Worm (Caenorhabditis elegans) whole organism, L4 larva: ENCODE measurements around the gene Y119D3B.12.

Experiments used
- F37D6.2 ChIP-seq: sonication (generic microtip); optimal IDR thresholded peaks from 2 replicates; lab custom pipeline; 2016; ENCODE audit warnings: mild to moderate bottlenecking, missing genetic modification characterization, missing compliant biosample characterization
- T20F7.1 ChIP-seq: fragments of 200-800 bp; sonication (Bioruptor generic); optimal IDR thresholded peaks from 2 replicates; lab custom pipeline; 2018; ENCODE audit warnings: mild to moderate bottlenecking, missing genetic modification characterization, missing compliant biosample characterization
- Y5F2A.4 ChIP-seq: fragments of 200-800 bp; sonication (Bioruptor generic); optimal IDR thresholded peaks from 2 replicates; lab custom pipeline; 2018; ENCODE audit warnings: mild to moderate bottlenecking, missing genetic modification characterization, missing compliant biosample characterization
- aly-2 ChIP-seq: sonication (generic microtip); optimal IDR thresholded peaks from 2 replicates; lab custom pipeline; 2018; ENCODE audit warnings: missing biosample characterization, missing genetic modification characterization
- ama-1 ChIP-seq: fragments of 150-350 bp; optimal IDR thresholded peaks from 2 replicates; lab custom pipeline; 2014; ENCODE audit warnings: inconsistent platforms, mixed read lengths
- arid-1 ChIP-seq: fragments of 200-800 bp; sonication (Bioruptor generic); conservative IDR thresholded peaks from 2 replicates; pipeline ENCODE4 v1.3.6; 2022; ENCODE audit warnings: missing genetic modification reagents, missing genetic modification characterization, missing compliant biosample characterization
- ceh-20 ChIP-seq: fragments of 200-800 bp; sonication (Bioruptor generic); IDR thresholded peaks from 2 replicates; pipeline ENCODE4 v1.3.6; 2022; ENCODE audit warnings: missing genetic modification reagents, missing genetic modification characterization, missing compliant biosample characterization
- ceh-44 ChIP-seq: fragments of 200-800 bp; sonication (Bioruptor generic); IDR thresholded peaks from 2 replicates; pipeline ENCODE4 v1.3.6; 2022; ENCODE audit warnings: missing genetic modification reagents, missing genetic modification characterization, missing compliant biosample characterization
- daf-12 ChIP-seq: fragments of 150-350 bp; optimal IDR thresholded peaks from 2 replicates; lab custom pipeline; 2014; ENCODE audit warnings: missing biosample characterization, missing genetic modification reagents, missing genetic modification characterization
- daf-16 ChIP-seq, 3 experiments: sonication (generic microtip); optimal IDR thresholded peaks; 2 replicates each; lab custom pipeline; 2016 to 2017; ENCODE audit warnings: missing genetic modification characterization in 3 of 3, missing genetic modification reagents in 3 of 3, mild to moderate bottlenecking in 2 of 3, missing compliant biosample characterization in 2 of 3, missing biosample characterization in 1 of 3, moderate library complexity in 1 of 3
- daf-19 ChIP-seq: fragments of 200-800 bp; sonication (Bioruptor generic); conservative IDR thresholded peaks from 2 replicates; pipeline ENCODE4 v1.3.6; 2022; ENCODE audit warnings: missing genetic modification characterization, missing compliant biosample characterization
- dmd-6 ChIP-seq: fragments of 200-800 bp; sonication (Bioruptor generic); IDR thresholded peaks from 2 replicates; pipeline ENCODE4 v1.3.6; 2022; ENCODE audit warnings: missing genetic modification reagents, missing genetic modification characterization, missing compliant biosample characterization
- dmd-8 ChIP-seq: fragments of 200-800 bp; sonication (Bioruptor generic); IDR thresholded peaks from 2 replicates; pipeline ENCODE4 v1.3.6; 2022; ENCODE audit warnings: missing genetic modification characterization, missing compliant biosample characterization
- dve-1 ChIP-seq: sonication (generic microtip); optimal IDR thresholded peaks from 2 replicates; lab custom pipeline; 2017; ENCODE audit warnings: antibody characterized with exemption, mild to moderate bottlenecking, missing genetic modification characterization, missing compliant biosample characterization; ENCODE audit not compliant: insufficient read depth
- egl-43 ChIP-seq: fragments of 200-800 bp; sonication (Bioruptor generic); IDR thresholded peaks from 2 replicates; pipeline ENCODE4 v1.3.6; 2022; ENCODE audit warnings: missing genetic modification reagents, missing genetic modification characterization, missing compliant biosample characterization
- fos-1 ChIP-seq: fragments of 150-350 bp; optimal IDR thresholded peaks from 2 replicates; lab custom pipeline; 2014; ENCODE audit warnings: missing biosample characterization, missing genetic modification characterization
- hif-1 ChIP-seq, 2 experiments: sonication (generic microtip); optimal IDR thresholded peaks; 2 replicates each; lab custom pipeline; 2016 to 2017; ENCODE audit warnings: missing compliant biosample characterization in 2 of 2, missing genetic modification characterization in 2 of 2, missing genetic modification reagents in 2 of 2, missing genotype in 2 of 2, mild to moderate bottlenecking in 1 of 2
- hmg-1.1 ChIP-seq: fragments of 200-800 bp; sonication (Bioruptor generic); IDR thresholded peaks from 2 replicates; pipeline ENCODE4 v1.3.6; 2022; ENCODE audit warnings: missing genetic modification reagents, missing genetic modification characterization, missing compliant biosample characterization
- lim-7 ChIP-seq: fragments of 200-800 bp; sonication (Bioruptor generic); IDR thresholded peaks from 2 replicates; pipeline ENCODE4 v1.3.6; 2022; ENCODE audit warnings: missing genetic modification characterization, missing compliant biosample characterization
- lin-29 ChIP-seq: fragments of 200-800 bp; sonication (Bioruptor generic); IDR thresholded peaks from 2 replicates; pipeline ENCODE4 v1.3.6; 2022; ENCODE audit warnings: missing genetic modification reagents, missing genetic modification characterization, missing compliant biosample characterization
- lin-38 ChIP-seq: fragments of 200-800 bp; sonication (Bioruptor generic); IDR thresholded peaks from 2 replicates; pipeline ENCODE4 v1.3.6; 2022; ENCODE audit warnings: missing genetic modification reagents, missing genetic modification characterization, missing compliant biosample characterization
- lir-3 ChIP-seq: sonication (generic microtip); optimal IDR thresholded peaks from 2 replicates; lab custom pipeline; 2016; ENCODE audit warnings: mild to moderate bottlenecking, missing genetic modification characterization, missing compliant biosample characterization
- lsy-2 ChIP-seq, 2 experiments: fragments of 150-350 bp in 1 of 2; sonication (generic microtip) in 1 of 2; optimal IDR thresholded peaks; 2 replicates each; lab custom pipeline; 2014 to 2017; ENCODE audit warnings: missing biosample characterization in 2 of 2, missing genetic modification characterization in 2 of 2
- madf-9 ChIP-seq: fragments of 200-800 bp; sonication (Bioruptor generic); conservative IDR thresholded peaks from 2 replicates; pipeline ENCODE4 v1.3.6; 2022; ENCODE audit warnings: missing genetic modification reagents, missing genetic modification characterization, missing compliant biosample characterization
- mdt-29 ChIP-seq: fragments of 200-800 bp; sonication (Bioruptor generic); IDR thresholded peaks from 2 replicates; pipeline ENCODE4 v1.3.6; 2022; ENCODE audit warnings: missing genetic modification reagents, missing genetic modification characterization, missing compliant biosample characterization
- mes-2 ChIP-seq: sonication (generic microtip); optimal IDR thresholded peaks from 2 replicates; lab custom pipeline; 2016; ENCODE audit warnings: missing genotype, mild to moderate bottlenecking, missing genetic modification characterization, missing compliant biosample characterization; ENCODE audit not compliant: poor library complexity, severe bottlenecking
- mxl-2 ChIP-seq: fragments of 200-800 bp; sonication (Bioruptor generic); conservative IDR thresholded peaks from 2 replicates; pipeline ENCODE4 v1.3.6; 2022; ENCODE audit warnings: missing genetic modification reagents, missing genetic modification characterization, missing compliant biosample characterization
- nhr-11 ChIP-seq: fragments of 150-350 bp; optimal IDR thresholded peaks from 2 replicates; lab custom pipeline; 2014; ENCODE audit warnings: missing biosample characterization, missing genetic modification characterization
- nhr-42 ChIP-seq: fragments of 200-800 bp; sonication (Bioruptor generic); IDR thresholded peaks from 2 replicates; pipeline ENCODE4 v1.3.6; 2022; ENCODE audit warnings: missing genetic modification characterization, missing compliant biosample characterization
- nhr-76 ChIP-seq: fragments of 150-350 bp; optimal IDR thresholded peaks from 2 replicates; lab custom pipeline; 2014; ENCODE audit warnings: missing biosample characterization, missing genetic modification characterization
- nhr-77 ChIP-seq: fragments of 150-350 bp; optimal IDR thresholded peaks from 2 replicates; lab custom pipeline; 2014; ENCODE audit warnings: missing biosample characterization, missing genetic modification characterization
- pha-4 ChIP-seq, 2 experiments: fragments of 150-350 bp in 1 of 2; fragments of 200-800 bp in 1 of 2; sonication (Bioruptor generic) in 1 of 2; IDR thresholded peaks in 1 of 2; optimal IDR thresholded peaks in 1 of 2; 2 replicates each; pipeline versions ENCODE4 v1.3.6 to Lab custom; 2014 to 2022; ENCODE audit warnings: missing genetic modification characterization in 2 of 2, missing genetic modification reagents in 2 of 2, missing biosample characterization in 1 of 2, missing compliant biosample characterization in 1 of 2
- php-3 ChIP-seq: fragments of 200-800 bp; sonication (Bioruptor generic); IDR thresholded peaks from 2 replicates; pipeline ENCODE4 v1.3.6; 2022; ENCODE audit warnings: missing genetic modification reagents, missing genetic modification characterization, missing compliant biosample characterization
- pqm-1 ChIP-seq: sonication (generic microtip); optimal IDR thresholded peaks from 2 replicates; lab custom pipeline; 2017; ENCODE audit warnings: missing biosample characterization, missing genetic modification characterization
- rbr-2 ChIP-seq: sonication (generic microtip); optimal IDR thresholded peaks from 2 replicates; lab custom pipeline; 2016; ENCODE audit warnings: missing genotype, missing genetic modification characterization, missing compliant biosample characterization
- skn-1 ChIP-seq: fragments of 150-350 bp; optimal IDR thresholded peaks from 2 replicates; lab custom pipeline; 2014; ENCODE audit warnings: missing biosample characterization, missing genetic modification characterization
- snpc-1.2 ChIP-seq: fragments of 200-800 bp; sonication (Bioruptor generic); IDR thresholded peaks from 2 replicates; pipeline ENCODE4 v1.3.6; 2022; ENCODE audit warnings: missing genetic modification reagents, missing genetic modification characterization, missing compliant biosample characterization
- spr-1 ChIP-seq: sonication (generic microtip); optimal IDR thresholded peaks from 2 replicates; lab custom pipeline; 2016; ENCODE audit warnings: mild to moderate bottlenecking, missing genetic modification characterization, missing compliant biosample characterization
- spr-3 ChIP-seq: fragments of 200-800 bp; sonication (Bioruptor generic); optimal IDR thresholded peaks from 2 replicates; lab custom pipeline; 2018; ENCODE audit warnings: mild to moderate bottlenecking, missing genetic modification characterization, missing compliant biosample characterization
- unc-62 ChIP-seq, 3 experiments: fragments of 150-350 bp in 1 of 3; sonication (generic microtip); optimal IDR thresholded peaks in 2 of 3; peaks in 1 of 3; 1 replicate in 1 of 3; 2 replicates in 2 of 3; lab custom pipeline; 2014 to 2017; ENCODE audit warnings: missing biosample characterization in 3 of 3, missing genetic modification characterization in 3 of 3, missing genetic modification reagents in 3 of 3, missing genotype in 1 of 3
- vab-7 ChIP-seq: fragments of 200-800 bp; sonication (Bioruptor generic); IDR thresholded peaks from 2 replicates; pipeline ENCODE4 v1.3.6; 2022; ENCODE audit warnings: missing genetic modification reagents, missing genetic modification characterization, missing compliant biosample characterization
- zfp-2 ChIP-seq: sonication (generic microtip); optimal IDR thresholded peaks from 2 replicates; lab custom pipeline; 2016; ENCODE audit warnings: mild to moderate bottlenecking, missing genetic modification characterization, missing compliant biosample characterization
- ztf-11 ChIP-seq: fragments of 150-350 bp; optimal IDR thresholded peaks from 2 replicates; lab custom pipeline; 2014; ENCODE audit warnings: missing biosample characterization, missing genetic modification characterization
- ztf-7 ChIP-seq: fragments of 150-350 bp; optimal IDR thresholded peaks from 2 replicates; lab custom pipeline; 2014; ENCODE audit warnings: missing biosample characterization, missing genetic modification characterization

The Y119D3B.12 gene

ce11 chrIII:1161946-1162345, 40.4 kb upstream of the Y119D3B.12 start:
- TF ChIP-seq aly-2 = no peak
- no peak for TF ChIP-seq nhr-11 (tag; lab: Kevin White, UChicago)
- no peak for TF ChIP-seq Y5F2A.4 (GFP tag; lab: Kevin White, UChicago)

- TF ChIP-seq lim-7 (GFP tag; lab: Robert Waterston, UW) (peak; percentile 59; the same call in 1 of the 2 replicates), hmg-1.1 (GFP tag; lab: Robert Waterston, UW) (0 out of 2 replicates have a peak, but pooled peaks have one; percentile 15), vab-7 (GFP tag; lab: Robert Waterston, UW) (0 out of 2 replicates have a peak, but pooled peaks have one; percentile 29), pha-4 (GFP tag; IDR thresholded peaks at IDR 0.05; lab: Robert Waterston, UW) (0 out of 2 replicates have a peak, but pooled peaks have one; percentile 37), pha-4 (tag; optimal IDR thresholded peaks at IDR 0.05; lab: Kevin White, UChicago) (no peak), dmd-6 (0 out of 2 replicates have a peak, but pooled peaks have one; percentile 9), zfp-2 (tag; lab: Kevin White, UChicago) (no peak), lin-38 (peak; percentile 68), egl-43 (peak; percentile 52; the same call in 1 of the 2 replicates), daf-16 (GFP tag; optimal IDR thresholded peaks at IDR 0.05; lab: Kevin White, UChicago) (peak in 1 of 2 experiments; percentile 19), daf-16 (tag; optimal IDR thresholded peaks at IDR 0.05; lab: Kevin White, UChicago) (no peak), nhr-76 (tag; lab: Kevin White, UChicago) (no peak)
These were observed 39.1 kb upstream of the Y119D3B.12 start for ce11 chrIII:1163203-1163602.

DNA sequence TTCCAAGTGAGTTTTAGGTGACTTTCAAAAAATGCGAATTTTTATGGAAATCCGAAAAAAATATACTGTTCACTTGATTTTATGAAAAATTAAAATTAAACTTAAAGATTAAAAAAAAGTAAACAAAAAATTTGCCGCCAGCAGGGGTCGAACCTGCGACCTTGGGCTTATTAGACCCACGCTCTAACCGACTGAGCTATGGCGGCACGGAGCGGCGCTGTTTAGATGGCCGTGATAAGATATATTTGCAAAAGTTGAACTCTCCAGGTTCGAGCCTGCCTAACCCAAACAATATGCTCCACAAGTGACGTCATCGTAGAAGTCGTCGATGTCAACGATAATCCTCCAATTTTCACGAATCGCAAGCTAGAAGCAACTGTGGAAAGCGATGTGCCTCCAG, 37.7 kb upstream of the Y119D3B.12 start:
- TF ChIP-seq arid-1 = no peak
- no peak for TF ChIP-seq skn-1 (tag; lab: Kevin White, UChicago)
- no peak for TF ChIP-seq hif-1 (tag; optimal IDR thresholded peaks at IDR 0.05; lab: Kevin White, UChicago)
- TF ChIP-seq lsy-2 (tag; optimal IDR thresholded peaks at IDR 0.05; lab: Kevin White, UChicago) = no peak
- TF ChIP-seq ceh-44 = no peak
- TF ChIP-seq dmd-8 (GFP tag; lab: Robert Waterston, UW) = no peak
- TF ChIP-seq ztf-7 = no peak
- TF ChIP-seq T20F7.1 (GFP tag; lab: Kevin White, UChicago) = no peak
- 0 out of 2 replicates have a peak, but pooled peaks have one; percentile 45 for TF ChIP-seq lim-7 (GFP tag; lab: Robert Waterston, UW)
- TF ChIP-seq ztf-11 (tag; lab: Kevin White, UChicago) = no peak
- peak; percentile 60; the same call in 1 of the 2 replicates for TF ChIP-seq pha-4 (GFP tag; IDR thresholded peaks at IDR 0.05; lab: Robert Waterston, UW)
- no peak for TF ChIP-seq pha-4 (tag; optimal IDR thresholded peaks at IDR 0.05; lab: Kevin White, UChicago)
- TF ChIP-seq lin-29 = no peak
- TF ChIP-seq nhr-77 = no peak
- no peak for TF ChIP-seq ceh-20 (GFP tag; lab: Robert Waterston, UW)
- peak; percentile 8 for TF ChIP-seq spr-1 (tag; lab: Kevin White, UChicago)
- TF ChIP-seq nhr-11 (tag; lab: Kevin White, UChicago) = no peak
- no peak for TF ChIP-seq fos-1 (tag; lab: Kevin White, UChicago)
- TF ChIP-seq mes-2 (tag; lab: Kevin White, UChicago) = peak; percentile 38
- TF ChIP-seq F37D6.2 (tag; lab: Kevin White, UChicago) = no peak
- no peak for TF ChIP-seq nhr-76 (tag; lab: Kevin White, UChicago)
- TF ChIP-seq lin-38 = peak; percentile 27
- no peak for TF ChIP-seq aly-2
- TF ChIP-seq dve-1 (tag; lab: Kevin White, UChicago) = no peak
- no peak for TF ChIP-seq php-3 (GFP tag; lab: Robert Waterston, UW)
- no peak for TF ChIP-seq mdt-29
- TF ChIP-seq nhr-42 (GFP tag; lab: Robert Waterston, UW) = no peak
- TF ChIP-seq ama-1 (lab: Kevin White, UChicago) = no peak
- no peak for TF ChIP-seq daf-12 (tag; lab: Kevin White, UChicago)
- no peak for TF ChIP-seq madf-9 (GFP tag; lab: Robert Waterston, UW)
- no peak for TF ChIP-seq rbr-2
- no peak for TF ChIP-seq spr-3 (GFP tag; lab: Kevin White, UChicago)
- no peak for TF ChIP-seq pqm-1 (tag; lab: Kevin White, UChicago)
- TF ChIP-seq egl-43 = no peak
- TF ChIP-seq mxl-2 (GFP tag; lab: Robert Waterston, UW) = no peak
- TF ChIP-seq unc-62 (GFP tag; optimal IDR thresholded peaks at IDR 0.05 in 1 of 2; lab: Kevin White, UChicago) = no peak
- no peak for TF ChIP-seq unc-62 (tag; optimal IDR thresholded peaks at IDR 0.05; lab: Kevin White, UChicago)
- peak; percentile 67 for TF ChIP-seq snpc-1.2 (GFP tag; lab: Robert Waterston, UW)
- no peak for TF ChIP-seq Y5F2A.4 (GFP tag; lab: Kevin White, UChicago)
- TF ChIP-seq daf-19 (GFP tag; lab: Robert Waterston, UW) = no peak
- no peak for TF ChIP-seq lir-3
- peak; percentile 27; the same call in 1 of the 2 replicates for TF ChIP-seq vab-7 (GFP tag; lab: Robert Waterston, UW)
